Fruit fly (Drosophila melanogaster) whole organism, wandering third instar larva: ENCODE measurements around the gene CG16781.

Experiments
- CG9705 ChIP-seq: fragments of 200-800 bp; sonication (Bioruptor generic); optimal IDR thresholded peaks from 2 replicates; lab custom pipeline; 2018; ENCODE audit warnings: missing biosample characterization, mild to moderate bottlenecking, missing genetic modification characterization
- Dfd ChIP-seq: fragments of >200 bp; optimal IDR thresholded peaks from 2 replicates; lab custom pipeline; 2017; ENCODE audit warnings: missing biosample characterization, missing genetic modification characterization
- Hr78 ChIP-seq: fragments of >200 bp; optimal IDR thresholded peaks from 2 replicates; lab custom pipeline; 2017; ENCODE audit warnings: missing biosample characterization, missing genetic modification characterization
- Myc ChIP-seq: fragments of >200 bp; optimal IDR thresholded peaks from 2 replicates; lab custom pipeline; 2017
- OdsH ChIP-seq: fragments of 200-800 bp; sonication (Bioruptor generic); optimal IDR thresholded peaks from 2 replicates; lab custom pipeline; 2016; ENCODE audit warnings: missing biosample characterization, mild to moderate bottlenecking, missing genetic modification characterization
- Sp1 ChIP-seq: fragments of 200-800 bp; sonication (Bioruptor generic); optimal IDR thresholded peaks from 3 replicates; lab custom pipeline; 2019; ENCODE audit warnings: missing biosample characterization, mild to moderate bottlenecking, missing genetic modification characterization, moderate library complexity
- br ChIP-seq: fragments of 200-800 bp; sonication (Bioruptor generic); optimal IDR thresholded peaks from 2 replicates; lab custom pipeline; 2016; ENCODE audit warnings: missing biosample characterization, missing genetic modification characterization
- dl ChIP-seq, 2 experiments: fragments of 175-275, 200-275 bp in 1 of 2; fragments of 200-275 bp in 1 of 2; sonication (Bioruptor generic); optimal IDR thresholded peaks; lab custom pipeline; 2018; ENCODE audit warnings: mild to moderate bottlenecking in 2 of 2, missing biosample characterization in 2 of 2, missing genetic modification characterization in 2 of 2, moderate library complexity in 2 of 2; ENCODE audit not compliant: partially characterized antibody in 2 of 2, insufficient read depth in 1 of 2
- dsf ChIP-seq: sonication (Bioruptor generic); optimal IDR thresholded peaks from 2 replicates; lab custom pipeline; 2016; ENCODE audit warnings: missing biosample characterization, missing genetic modification characterization, borderline replicate concordance
- fru ChIP-seq: fragments of 200-800 bp; sonication (Bioruptor generic); optimal IDR thresholded peaks from 3 replicates; lab custom pipeline; 2016; ENCODE audit warnings: missing biosample characterization, mild to moderate bottlenecking, missing genetic modification characterization
- lola ChIP-seq: fragments of >200 bp; optimal IDR thresholded peaks from 2 replicates; lab custom pipeline; 2017; ENCODE audit warnings: missing biosample characterization, missing genetic modification characterization
- pan ChIP-seq: fragments of >200 bp; optimal IDR thresholded peaks from 2 replicates; lab custom pipeline; 2017
- psq ChIP-seq: fragments of 200-800 bp; sonication (Bioruptor generic); optimal IDR thresholded peaks from 3 replicates; lab custom pipeline; 2017; ENCODE audit warnings: missing biosample characterization, mild to moderate bottlenecking, missing genetic modification characterization, moderate library complexity
- woc ChIP-seq: sonication (Bioruptor generic); optimal IDR thresholded peaks from 2 replicates; lab custom pipeline; 2016; ENCODE audit warnings: missing biosample characterization, mild to moderate bottlenecking, missing genetic modification characterization

dm6 chrX:3485871-3486270, 22.0 kb upstream of the CG16781 start:
- TF ChIP-seq Dfd (GFP tag; lab: Kevin White, UChicago): no peak
- TF ChIP-seq Myc (lab: Kevin White, UChicago): no peak
- TF ChIP-seq psq (GFP tag; lab: Kevin White, UChicago): no peak
- TF ChIP-seq fru: no peak
- no peak for TF ChIP-seq Sp1 (GFP tag; lab: Kevin White, UChicago)
- no peak for TF ChIP-seq dl (GFP tag; optimal IDR thresholded peaks at IDR 0.05; lab: Kevin White, UChicago; ENCODE audit: insufficient read depth in 1 of 2, partially characterized antibody in 2 of 2)
- no peak for TF ChIP-seq woc
- no peak for TF ChIP-seq pan (lab: Kevin White, UChicago)
- TF ChIP-seq lola (GFP tag; lab: Kevin White, UChicago): no peak
- no peak for TF ChIP-seq OdsH (GFP tag; lab: Kevin White, UChicago)
- no peak for TF ChIP-seq dsf (GFP tag; lab: Kevin White, UChicago)
- TF ChIP-seq br (GFP tag; lab: Kevin White, UChicago): no peak
- TF ChIP-seq CG9705 (GFP tag; lab: Kevin White, UChicago): no peak
- no peak for TF ChIP-seq Hr78 (GFP tag; lab: Kevin White, UChicago)
